Fruit fly (Drosophila melanogaster) whole organism, adult: ENCODE data around the gene glo.

Experiments used
- CG11617 ChIP-seq: fragments of 200-800 bp; sonication (Bioruptor generic); optimal IDR thresholded peaks from 2 replicates; lab custom pipeline; 2017; ENCODE audit warnings: mild to moderate bottlenecking, missing biosample characterization, missing genetic modification reagents, missing genetic modification characterization
- CG12768 ChIP-seq: fragments of 200-800 bp; sonication (Bioruptor generic); optimal IDR thresholded peaks from 2 replicates; lab custom pipeline; 2017; ENCODE audit warnings: missing biosample characterization, missing genetic modification characterization, mild to moderate bottlenecking, moderate library complexity, missing genetic modification reagents
- CG14711 ChIP-seq: fragments of 200-800 bp; sonication (Bioruptor generic); optimal IDR thresholded peaks from 2 replicates; lab custom pipeline; 2018; ENCODE audit warnings: missing biosample characterization, mild to moderate bottlenecking, missing genetic modification characterization, moderate library complexity
- CG1620 ChIP-seq: fragments of 200-800 bp; sonication (Bioruptor generic); optimal IDR thresholded peaks from 2 replicates; lab custom pipeline; 2016; ENCODE audit warnings: missing biosample characterization, missing genetic modification characterization
- CG33017 ChIP-seq: fragments of 200-800 bp; sonication (Bioruptor generic); optimal IDR thresholded peaks from 2 replicates; lab custom pipeline; 2018; ENCODE audit warnings: missing biosample characterization, mild to moderate bottlenecking, missing genetic modification characterization, moderate library complexity
- CG5204 ChIP-seq: fragments of 200-800 bp; sonication (Bioruptor generic); optimal IDR thresholded peaks from 2 replicates; lab custom pipeline; 2016; ENCODE audit warnings: missing biosample characterization, missing genetic modification characterization
- CG7045 ChIP-seq: fragments of 200-800 bp; sonication (Bioruptor generic); optimal IDR thresholded peaks from 2 replicates; lab custom pipeline; 2017; ENCODE audit warnings: missing biosample characterization, mild to moderate bottlenecking, missing genetic modification characterization
- CG7101 ChIP-seq: fragments of 200-800 bp; sonication (Bioruptor generic); optimal IDR thresholded peaks from 2 replicates; lab custom pipeline; 2018; ENCODE audit warnings: missing biosample characterization, mild to moderate bottlenecking, missing genetic modification characterization, moderate library complexity
- Clk ChIP-seq: fragments of 200-800 bp; sonication (Bioruptor generic); optimal IDR thresholded peaks from 2 replicates; lab custom pipeline; 2017; ENCODE audit warnings: missing biosample characterization, missing genetic modification characterization
- Crg-1 ChIP-seq: fragments of 200-800 bp; sonication (Bioruptor generic); optimal IDR thresholded peaks from 2 replicates; lab custom pipeline; 2016; ENCODE audit warnings: missing biosample characterization, missing genetic modification characterization
- Hr96 ChIP-seq: fragments of 200-800 bp; sonication (Bioruptor generic); optimal IDR thresholded peaks from 2 replicates; lab custom pipeline; 2016; ENCODE audit warnings: missing biosample characterization, missing genetic modification characterization
- Mnt ChIP-seq: fragments of 200-800 bp; sonication (Bioruptor generic); optimal IDR thresholded peaks from 2 replicates; lab custom pipeline; 2016; ENCODE audit warnings: missing biosample characterization, mild to moderate bottlenecking, missing genetic modification characterization
- bab1 ChIP-seq: fragments of 200-800 bp; sonication (Bioruptor generic); optimal IDR thresholded peaks from 3 replicates; lab custom pipeline; 2019; ENCODE audit warnings: missing biosample characterization, mild to moderate bottlenecking, missing genetic modification characterization, moderate library complexity
- cic ChIP-seq: fragments of 200-800 bp; sonication (Bioruptor generic); optimal IDR thresholded peaks from 2 replicates; lab custom pipeline; 2017; ENCODE audit warnings: missing biosample characterization, mild to moderate bottlenecking, missing genetic modification characterization, moderate library complexity
- cnc ChIP-seq, 2 experiments: fragments of >200 bp; optimal IDR thresholded peaks; 2 replicates each; lab custom pipeline; 2017
- kay ChIP-seq: fragments of 200-800 bp; sonication (Bioruptor generic); peaks from one replicate; lab custom pipeline; 2016; ENCODE audit warnings: missing biosample characterization, missing genetic modification characterization, borderline replicate concordance
- ovo ChIP-seq: fragments of 200-800 bp; sonication (Bioruptor generic); optimal IDR thresholded peaks from 2 replicates; lab custom pipeline; 2016; ENCODE audit warnings: missing biosample characterization, missing genetic modification characterization
- pad ChIP-seq: fragments of 200-800 bp; sonication (Bioruptor generic); optimal IDR thresholded peaks from 3 replicates; lab custom pipeline; 2017; ENCODE audit warnings: missing biosample characterization, missing genetic modification characterization, mild to moderate bottlenecking, moderate library complexity, missing genetic modification reagents
- tj ChIP-seq: fragments of 200-800 bp; sonication (Bioruptor generic); optimal IDR thresholded peaks from 3 replicates; lab custom pipeline; 2017; ENCODE audit warnings: missing biosample characterization, mild to moderate bottlenecking, missing genetic modification characterization, moderate library complexity
- toe ChIP-seq: fragments of 200-800 bp; sonication (Bioruptor generic); optimal IDR thresholded peaks from 2 replicates; lab custom pipeline; 2016; ENCODE audit warnings: missing biosample characterization, missing genetic modification characterization

Gene glo

DNA sequence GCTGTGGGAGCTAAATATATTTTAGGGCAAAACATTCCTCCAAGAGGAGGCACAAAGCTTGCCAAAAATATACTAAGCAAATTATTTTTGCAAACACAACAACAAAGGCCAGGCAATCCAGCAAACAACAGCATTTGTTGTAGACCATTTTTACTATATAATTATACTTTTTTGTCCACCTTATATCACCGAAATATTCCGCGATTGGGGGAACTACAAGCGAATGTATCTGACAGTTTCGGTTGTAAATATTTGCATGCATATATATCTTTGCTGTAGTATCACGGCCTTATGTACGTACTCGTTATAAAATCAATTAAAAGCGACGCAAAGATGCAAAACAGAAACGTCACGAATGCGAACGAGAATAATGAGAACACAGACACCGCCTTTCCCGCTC, 6.7 kb downstream of the glo start:
- peak; percentile 81 for TF ChIP-seq kay
- TF ChIP-seq toe (GFP tag; lab: Kevin White, UChicago), result no peak
- TF ChIP-seq CG11617, result no peak

DNA sequence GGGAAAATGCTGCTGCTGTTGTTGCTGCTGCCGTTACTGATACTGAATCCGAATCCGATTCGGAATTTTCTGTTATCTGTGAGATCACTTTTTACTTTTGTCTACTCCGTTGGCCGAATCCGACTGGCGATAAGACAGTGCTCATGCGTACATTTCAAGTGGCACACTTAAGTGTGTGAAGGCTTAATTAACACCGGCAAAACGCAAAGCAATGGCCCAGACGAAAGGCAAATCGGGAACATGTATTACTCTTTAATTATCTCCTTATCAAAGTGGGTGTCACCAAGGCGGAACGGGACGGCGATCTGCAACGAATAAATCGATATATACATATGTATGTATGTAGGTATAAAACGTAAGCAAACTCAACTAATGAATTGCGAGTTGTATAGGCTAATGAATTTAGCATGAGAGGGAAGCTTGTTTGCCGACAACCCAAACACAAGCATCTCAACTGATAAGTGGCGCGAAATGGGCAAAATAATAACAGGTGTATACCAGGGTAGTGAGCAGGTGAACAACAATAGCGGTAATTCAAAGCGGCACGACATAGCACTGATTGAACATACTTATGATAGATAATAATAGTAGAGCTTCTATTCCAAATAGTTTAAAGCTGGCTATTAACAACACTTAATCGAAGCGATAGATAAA, 8.3 kb downstream of the glo start:
- TF ChIP-seq CG5204 (GFP tag; lab: Kevin White, UChicago) (no peak), cic (GFP tag; lab: Kevin White, UChicago) (peak; percentile 60), kay (peak; percentile 56)

DNA sequence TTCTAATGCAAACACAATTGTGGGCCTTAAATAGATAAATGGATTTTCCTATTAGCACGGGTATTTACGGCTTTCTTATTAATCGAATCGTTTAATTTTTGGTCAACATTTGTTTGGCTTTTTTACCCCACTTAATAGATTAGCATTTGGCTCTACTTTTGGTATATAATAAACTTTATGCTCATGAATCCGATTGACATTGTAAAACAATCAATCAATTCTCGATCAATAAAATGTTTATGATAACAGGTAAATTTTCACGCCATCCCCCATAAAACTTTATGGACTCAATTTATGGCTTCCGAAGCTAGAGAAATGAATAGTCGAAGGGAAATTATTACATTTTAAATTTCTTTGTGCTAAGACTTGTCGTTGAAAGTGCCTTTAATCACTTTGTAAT, 9.6 kb downstream of the glo start:
- TF ChIP-seq Mnt (GFP tag; lab: Kevin White, UChicago) (no peak), CG7045 (GFP tag; lab: Kevin White, UChicago) (no peak), CG11617 (no peak), Clk (no peak), tj (GFP tag; lab: Kevin White, UChicago) (no peak), kay (no peak), CG1620 (GFP tag; lab: Kevin White, UChicago) (no peak), CG7101 (no peak), bab1 (GFP tag; lab: Kevin White, UChicago) (no peak), cnc (optimal IDR thresholded peaks at IDR 0.05; lab: Kevin White, UChicago) (no peak)

DNA sequence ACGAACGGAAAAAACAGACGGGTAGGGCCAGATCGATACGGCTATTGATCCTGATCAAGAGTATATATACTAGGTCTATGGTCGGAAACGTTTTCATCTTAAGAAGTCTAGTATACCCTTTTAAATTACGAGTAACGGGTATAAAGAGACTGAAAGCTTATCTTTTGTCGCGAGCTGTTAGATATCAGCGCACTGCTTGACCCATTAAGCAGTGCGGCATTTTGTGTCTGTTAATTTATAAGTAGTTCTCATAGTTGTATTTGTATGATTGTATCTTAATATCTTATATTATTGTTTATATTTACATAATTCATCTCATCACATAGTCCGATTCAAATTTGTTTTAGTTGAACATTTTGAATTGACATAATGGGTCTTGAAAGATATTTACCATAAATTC, 11.6 kb downstream of the glo start:
- TF ChIP-seq Mnt (GFP tag; lab: Kevin White, UChicago), result no peak

DNA sequence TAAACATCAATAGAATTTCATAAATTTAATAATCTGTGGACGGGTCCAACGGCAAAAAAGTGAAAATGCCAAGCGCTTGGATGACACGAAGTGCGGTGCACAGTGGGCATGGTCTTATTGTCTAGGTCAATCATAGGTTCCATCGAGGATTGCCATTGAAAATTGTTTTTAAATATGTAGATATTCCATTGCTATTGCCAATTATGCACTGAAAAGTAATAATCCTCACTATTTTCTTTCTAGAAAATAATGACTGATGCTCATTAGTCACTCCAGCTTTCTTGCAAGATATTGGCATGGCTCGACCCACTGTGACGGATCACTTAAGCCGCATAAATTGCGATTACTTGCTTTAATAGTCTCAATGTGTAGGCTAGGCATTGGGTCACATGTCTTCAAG, 12.5 kb downstream of the glo start:
- peak; percentile 19 for TF ChIP-seq CG33017 (tag; lab: Kevin White, UChicago)
- no peak for TF ChIP-seq Crg-1 (GFP tag; lab: Kevin White, UChicago)
- no peak for TF ChIP-seq CG11617
- TF ChIP-seq pad (GFP tag; lab: Kevin White, UChicago), result no peak
- TF ChIP-seq ovo (GFP tag; lab: Kevin White, UChicago), result no peak
- TF ChIP-seq CG7101, result peak; percentile 13
- no peak for TF ChIP-seq Clk
- no peak for TF ChIP-seq kay
- no peak for TF ChIP-seq Mnt (GFP tag; lab: Kevin White, UChicago)
- TF ChIP-seq Hr96 (GFP tag; lab: Kevin White, UChicago), result no peak
- no peak for TF ChIP-seq cnc (optimal IDR thresholded peaks at IDR 0.05; lab: Kevin White, UChicago)
- no peak for TF ChIP-seq CG12768 (GFP tag; lab: Kevin White, UChicago)
- no peak for TF ChIP-seq CG14711 (tag; lab: Kevin White, UChicago)
- peak; percentile 17 for TF ChIP-seq toe (GFP tag; lab: Kevin White, UChicago)
- TF ChIP-seq CG1620 (GFP tag; lab: Kevin White, UChicago), result no peak

DNA sequence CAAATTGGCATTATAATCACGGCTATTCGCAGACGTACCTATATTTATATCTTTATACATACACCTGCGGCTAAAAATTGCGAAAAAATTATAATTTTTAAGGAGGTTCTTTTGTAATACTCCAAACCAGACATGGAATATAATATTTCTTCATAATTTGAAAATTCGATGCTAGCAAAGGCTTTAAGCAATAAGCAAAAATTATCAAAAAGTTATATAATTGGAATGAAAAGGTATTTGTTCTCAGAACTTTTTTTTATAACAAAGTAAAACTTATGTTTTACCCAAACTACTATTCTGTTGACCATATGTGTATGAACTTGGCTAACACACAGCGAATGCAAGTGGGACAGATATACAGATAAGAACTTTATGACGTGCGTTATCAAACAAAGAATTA, 13.6 kb downstream of the glo start:
- TF ChIP-seq cic (GFP tag; lab: Kevin White, UChicago) (no peak), pad (GFP tag; lab: Kevin White, UChicago) (no peak), Crg-1 (GFP tag; lab: Kevin White, UChicago) (no peak), CG7101 (peak; percentile 28), kay (peak; percentile 43), CG7045 (GFP tag; lab: Kevin White, UChicago) (no peak), cnc (optimal IDR thresholded peaks at IDR 0.05; lab: Kevin White, UChicago) (no peak), Hr96 (GFP tag; lab: Kevin White, UChicago) (no peak), bab1 (GFP tag; lab: Kevin White, UChicago) (no peak), CG11617 (peak; percentile 23)

DNA sequence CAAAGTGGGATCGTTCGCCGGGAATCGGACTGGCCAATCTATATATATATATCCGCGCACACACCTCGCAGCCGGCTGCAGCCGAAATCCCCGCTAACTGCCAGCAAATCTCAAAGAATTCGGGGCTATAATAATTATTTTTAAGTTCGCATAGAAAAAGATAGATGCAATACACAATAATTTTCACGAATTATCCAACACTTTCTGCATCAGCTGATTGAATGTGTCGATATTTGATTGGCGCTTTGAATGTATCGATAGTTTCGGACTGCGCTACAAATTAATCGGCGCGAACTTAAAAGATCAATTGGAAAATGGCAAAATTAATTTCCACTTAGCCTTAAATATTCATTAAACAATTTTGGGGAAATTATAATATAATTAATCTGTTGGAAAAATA, 22.4 kb downstream of the glo start, which contains the start of gene Sbf:
Gene Sbf, minus strand, starts transcription at position 169 of the 400 bp plus-strand sequence.
- TF ChIP-seq cnc (optimal IDR thresholded peaks at IDR 0.05; lab: Kevin White, UChicago) (no peak), Clk (peak; percentile 5), Hr96 (GFP tag; lab: Kevin White, UChicago) (no peak), pad (GFP tag; lab: Kevin White, UChicago) (peak; percentile 51), CG7101 (peak; percentile 59), Crg-1 (GFP tag; lab: Kevin White, UChicago) (peak; percentile 62), CG7045 (GFP tag; lab: Kevin White, UChicago) (no peak), tj (GFP tag; lab: Kevin White, UChicago) (no peak), CG11617 (peak; percentile 41), cic (GFP tag; lab: Kevin White, UChicago) (no peak), bab1 (GFP tag; lab: Kevin White, UChicago) (peak; percentile 76), toe (GFP tag; lab: Kevin White, UChicago) (no peak), CG14711 (tag; lab: Kevin White, UChicago) (no peak), Mnt (GFP tag; lab: Kevin White, UChicago) (peak; percentile 55), CG33017 (tag; lab: Kevin White, UChicago) (no peak), CG1620 (GFP tag; lab: Kevin White, UChicago) (peak; percentile 53), ovo (GFP tag; lab: Kevin White, UChicago) (peak; percentile 14), CG12768 (GFP tag; lab: Kevin White, UChicago) (peak; percentile 34), kay (no peak), CG5204 (GFP tag; lab: Kevin White, UChicago) (no peak)
